Worm (Caenorhabditis elegans) whole organism, L1 larva: ENCODE data around the gene vps-32.1.

Experiments used
- C16A3.4 ChIP-seq: fragments of 150-350 bp; optimal IDR thresholded peaks from 2 replicates; lab custom pipeline; 2014; ENCODE audit warnings: missing biosample characterization, missing genetic modification characterization
- C34B4.2 ChIP-seq: sonication (generic microtip); optimal IDR thresholded peaks from 2 replicates; lab custom pipeline; 2017; ENCODE audit warnings: mild to moderate bottlenecking, missing genetic modification characterization, missing compliant biosample characterization
- aha-1 ChIP-seq: fragments of 150-350 bp; optimal IDR thresholded peaks from 2 replicates; lab custom pipeline; 2014; ENCODE audit warnings: missing biosample characterization, missing genetic modification characterization
- aly-2 ChIP-seq: fragments of 150-350 bp; optimal IDR thresholded peaks from 2 replicates; lab custom pipeline; 2014; ENCODE audit warnings: missing biosample characterization, missing genetic modification characterization
- ama-1 ChIP-seq: fragments of 150-350 bp; optimal IDR thresholded peaks from 2 replicates; lab custom pipeline; 2014
- blmp-1 ChIP-seq: fragments of 150-350 bp; optimal IDR thresholded peaks from 2 replicates; lab custom pipeline; 2014; ENCODE audit warnings: missing biosample characterization, missing genetic modification characterization
- ceh-90 ChIP-seq: sonication (generic microtip); optimal IDR thresholded peaks from 2 replicates; lab custom pipeline; 2016; ENCODE audit warnings: missing genetic modification characterization, missing compliant biosample characterization
- ces-1 ChIP-seq: fragments of 150-350 bp; optimal IDR thresholded peaks from 2 replicates; lab custom pipeline; 2014; ENCODE audit warnings: missing biosample characterization, missing genetic modification reagents, missing genetic modification characterization
- efl-1 ChIP-seq, 4 experiments: fragments of 150-350 bp; optimal IDR thresholded peaks in 3 of 4; peaks in 1 of 4; 1 replicate in 1 of 4; 2 replicates in 3 of 4; lab custom pipeline; 2014; ENCODE audit warnings: missing biosample characterization in 2 of 4, missing genetic modification characterization in 2 of 4, missing genetic modification reagents in 2 of 4
- efl-3 ChIP-seq: fragments of 200-800 bp; sonication (Bioruptor generic); optimal IDR thresholded peaks from 2 replicates; lab custom pipeline; 2018; ENCODE audit warnings: mild to moderate bottlenecking, missing genetic modification characterization, missing compliant biosample characterization
- elt-2 ChIP-seq: sonication (generic microtip); optimal IDR thresholded peaks from 2 replicates; lab custom pipeline; 2016; ENCODE audit warnings: missing genetic modification characterization, mild to moderate bottlenecking, inconsistent platforms, missing compliant biosample characterization, missing genetic modification reagents
- elt-3 ChIP-seq, 6 experiments: fragments of 150-350 bp in 1 of 6; sonication (generic microtip); optimal IDR thresholded peaks; 2 replicates each; lab custom pipeline; 2017 to 2018; ENCODE audit warnings: missing biosample characterization in 6 of 6, missing genetic modification characterization in 6 of 6, inconsistent platforms in 1 of 6
- ets-5 ChIP-seq: fragments of 200-800 bp; sonication (Bioruptor generic); IDR thresholded peaks from 2 replicates; pipeline ENCODE4 v1.3.6; 2022; ENCODE audit warnings: missing genetic modification characterization, missing compliant biosample characterization
- hlh-17 ChIP-seq: fragments of 200-800 bp; sonication (Bioruptor generic); optimal IDR thresholded peaks from 2 replicates; lab custom pipeline; 2018; ENCODE audit warnings: missing genetic modification characterization, mild to moderate bottlenecking, missing compliant biosample characterization, moderate library complexity, borderline replicate concordance
- hpl-2 ChIP-seq: fragments of 150-350 bp; optimal IDR thresholded peaks from 2 replicates; lab custom pipeline; 2014; ENCODE audit warnings: missing biosample characterization, missing genetic modification reagents, missing genetic modification characterization
- irx-1 ChIP-seq: sonication (generic microtip); optimal IDR thresholded peaks from 2 replicates; lab custom pipeline; 2016; ENCODE audit warnings: missing genetic modification characterization, missing compliant biosample characterization
- isw-1 ChIP-seq: fragments of 200-800 bp; sonication (Bioruptor generic); IDR thresholded peaks from 2 replicates; pipeline ENCODE4 v1.3.6; 2022; ENCODE audit warnings: missing genetic modification characterization, missing compliant biosample characterization
- lin-14 ChIP-seq: fragments of 200-800 bp; sonication (Bioruptor generic); optimal IDR thresholded peaks from 2 replicates; lab custom pipeline; 2018; ENCODE audit warnings: mild to moderate bottlenecking, missing genetic modification characterization, moderate library complexity, missing compliant biosample characterization
- lin-15B ChIP-seq: fragments of 150-350 bp; sonication (generic microtip); optimal IDR thresholded peaks from 3 replicates; lab custom pipeline; 2014; ENCODE audit warnings: missing biosample characterization, missing genetic modification characterization
- lin-35 ChIP-seq, 2 experiments: fragments of 150-350 bp; optimal IDR thresholded peaks; 2 replicates each; lab custom pipeline; 2014; ENCODE audit warnings: missing biosample characterization in 2 of 2, missing genetic modification characterization in 2 of 2, missing genetic modification reagents in 2 of 2
- lin-39 ChIP-seq: fragments of 150-350 bp; optimal IDR thresholded peaks from 2 replicates; lab custom pipeline; 2014; ENCODE audit warnings: missing biosample characterization, missing genetic modification reagents, missing genetic modification characterization
- lir-3 ChIP-seq: sonication (generic microtip); optimal IDR thresholded peaks from 2 replicates; lab custom pipeline; 2016; ENCODE audit warnings: mild to moderate bottlenecking, missing genetic modification characterization, moderate library complexity, missing compliant biosample characterization; ENCODE audit not compliant: poor library complexity
- lsy-2 ChIP-seq, 2 experiments: fragments of 150-350 bp; optimal IDR thresholded peaks; 2 replicates each; lab custom pipeline; 2014; ENCODE audit warnings: missing biosample characterization in 2 of 2, missing genetic modification characterization in 2 of 2
- mdl-1 ChIP-seq, 2 experiments: fragments of 150-350 bp; optimal IDR thresholded peaks; 2 replicates each; lab custom pipeline; 2014 to 2017; ENCODE audit warnings: missing biosample characterization in 2 of 2, missing genetic modification characterization in 2 of 2, inconsistent platforms in 1 of 2
- mep-1 ChIP-seq: fragments of 150-350 bp; optimal IDR thresholded peaks from 2 replicates; lab custom pipeline; 2014; ENCODE audit warnings: missing biosample characterization, missing genetic modification characterization
- nhr-19 ChIP-seq: fragments of 200-800 bp; sonication (Bioruptor generic); conservative IDR thresholded peaks from 2 replicates; pipeline ENCODE4 v1.3.6; 2022; ENCODE audit warnings: missing genetic modification characterization, missing compliant biosample characterization
- nhr-47 ChIP-seq: sonication (generic microtip); optimal IDR thresholded peaks from 2 replicates; lab custom pipeline; 2016; ENCODE audit warnings: mild to moderate bottlenecking, missing genetic modification characterization, moderate library complexity, missing compliant biosample characterization
- nhr-85 ChIP-seq: sonication (generic microtip); peaks from one replicate; lab custom pipeline; 2016; ENCODE audit warnings: missing genetic modification characterization, inconsistent platforms, missing compliant biosample characterization
- pag-3 ChIP-seq: sonication (generic microtip); optimal IDR thresholded peaks from 2 replicates; lab custom pipeline; 2017; ENCODE audit warnings: missing genetic modification characterization, mild to moderate bottlenecking, missing compliant biosample characterization, antibody characterized with exemption, borderline replicate concordance; ENCODE audit not compliant: insufficient read depth
- rnt-1 ChIP-seq: sonication (generic microtip); optimal IDR thresholded peaks from 2 replicates; lab custom pipeline; 2016; ENCODE audit warnings: mild to moderate bottlenecking, missing genetic modification characterization, moderate library complexity, missing compliant biosample characterization
- skn-1 ChIP-seq: fragments of 150-350 bp; optimal IDR thresholded peaks from 2 replicates; lab custom pipeline; 2014; ENCODE audit warnings: missing biosample characterization, missing genetic modification characterization
- snu-23 ChIP-seq: sonication (generic microtip); optimal IDR thresholded peaks from 2 replicates; lab custom pipeline; 2016; ENCODE audit warnings: missing genetic modification characterization, missing compliant biosample characterization
- sptf-1 ChIP-seq: fragments of 150-350 bp; optimal IDR thresholded peaks from 2 replicates; lab custom pipeline; 2014; ENCODE audit warnings: missing biosample characterization, missing genetic modification characterization
- tbx-2 ChIP-seq: sonication (generic microtip); optimal IDR thresholded peaks from 2 replicates; lab custom pipeline; 2016; ENCODE audit warnings: missing genetic modification characterization, missing compliant biosample characterization
- unc-130 ChIP-seq: fragments of 150-350 bp; optimal IDR thresholded peaks from 2 replicates; lab custom pipeline; 2017; ENCODE audit warnings: missing biosample characterization, missing genetic modification characterization, inconsistent platforms
- unc-30 ChIP-seq: sonication (generic microtip); optimal IDR thresholded peaks from 2 replicates; lab custom pipeline; 2017; ENCODE audit warnings: missing biosample characterization, missing genetic modification characterization
- unc-62 ChIP-seq: fragments of 150-350 bp; optimal IDR thresholded peaks from 2 replicates; lab custom pipeline; 2014; ENCODE audit warnings: missing biosample characterization, missing genetic modification reagents, missing genetic modification characterization
- unc-86 ChIP-seq: sonication (generic microtip); optimal IDR thresholded peaks from 2 replicates; lab custom pipeline; 2016; ENCODE audit warnings: missing genetic modification characterization, missing compliant biosample characterization
- unc-98 ChIP-seq: fragments of 200-800 bp; sonication (Bioruptor generic); IDR thresholded peaks from 2 replicates; pipeline ENCODE4 v1.3.6; 2022; ENCODE audit warnings: missing genetic modification characterization, missing compliant biosample characterization
- ztf-4 ChIP-seq: fragments of 150-350 bp; optimal IDR thresholded peaks from 2 replicates; lab custom pipeline; 2014; ENCODE audit warnings: missing biosample characterization, missing genetic modification characterization

Gene vps-32.1

ce11 chrII:6560291-6560690 lies 29.2 kb upstream of the vps-32.1 start:
- TF ChIP-seq lin-14, result no peak
- no peak for TF ChIP-seq unc-86 (tag; lab: Kevin White, UChicago)
- TF ChIP-seq nhr-47 (tag; lab: Kevin White, UChicago), result no peak
- no peak for TF ChIP-seq efl-1 (optimal IDR thresholded peaks at IDR 0.05; lab: Kevin White, UChicago)
- no peak for TF ChIP-seq efl-1 (GFP tag; optimal IDR thresholded peaks at IDR 0.05 in 1 of 2; lab: Kevin White, UChicago)
- no peak for TF ChIP-seq nhr-19 (GFP tag; lab: Robert Waterston, UW)
- TF ChIP-seq lin-39 (tag; lab: Kevin White, UChicago), result no peak
- TF ChIP-seq lir-3, result no peak
- no peak for TF ChIP-seq lin-35 (GFP tag; optimal IDR thresholded peaks at IDR 0.05; lab: Kevin White, UChicago)
- no peak for TF ChIP-seq irx-1 (tag; lab: Kevin White, UChicago)
- TF ChIP-seq ztf-4 (tag; lab: Kevin White, UChicago), result no peak
- TF ChIP-seq ces-1, result no peak
- TF ChIP-seq unc-130 (tag; lab: Kevin White, UChicago), result no peak
- no peak for TF ChIP-seq lin-15B (tag; lab: Kevin White, UChicago)
- TF ChIP-seq mep-1 (tag; lab: Kevin White, UChicago), result no peak
- no peak for TF ChIP-seq aha-1
- TF ChIP-seq hlh-17 (GFP tag; lab: Kevin White, UChicago), result no peak
- TF ChIP-seq unc-62 (GFP tag; lab: Kevin White, UChicago), result no peak
- TF ChIP-seq ets-5 (GFP tag; lab: Robert Waterston, UW), result no peak
- TF ChIP-seq unc-98 (GFP tag; lab: Robert Waterston, UW), result no peak
- TF ChIP-seq, all 84 proteins: peak for 0

DNA sequence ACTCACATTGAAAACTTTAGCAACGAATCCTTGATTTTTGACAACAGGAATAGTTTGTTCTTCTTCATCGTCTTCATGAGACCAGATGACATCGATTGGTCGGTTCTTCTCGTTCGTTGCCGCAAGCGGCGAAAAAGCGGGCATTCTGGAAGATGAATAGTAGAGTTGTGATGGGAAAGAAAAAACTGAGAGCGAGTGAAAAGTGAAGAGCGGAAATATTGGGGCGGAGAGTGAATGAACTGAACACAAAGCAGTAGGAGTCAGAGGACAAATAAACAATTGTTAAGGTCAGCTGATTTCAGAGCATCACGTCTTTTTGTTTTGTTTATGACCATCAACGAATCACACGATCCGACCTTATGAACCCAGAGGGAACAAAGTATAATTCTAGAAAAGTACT lies 28.2 kb upstream of the vps-32.1 start, which contains the start of gene F18C5.10:
TSS of gene F18C5.10 (minus strand) at position 145 of the 400 bp plus-strand sequence.
- peak; percentile 11 for TF ChIP-seq snu-23 (GFP tag; lab: Kevin White, UChicago)
- TF ChIP-seq ceh-90 (tag; lab: Kevin White, UChicago), result no peak
- TF ChIP-seq nhr-19 (GFP tag; lab: Robert Waterston, UW), result peak; percentile 36
- TF ChIP-seq sptf-1, result no peak
- TF ChIP-seq ama-1 (lab: Kevin White, UChicago), result peak; percentile 14
- TF ChIP-seq lin-35 (GFP tag; optimal IDR thresholded peaks at IDR 0.05; lab: Kevin White, UChicago), result peak in 1 of 2 experiments; percentile 44
- TF ChIP-seq lsy-2 (tag; optimal IDR thresholded peaks at IDR 0.05; lab: Kevin White, UChicago), result peak in 1 of 2 experiments; percentile 26
- peak; percentile 20 for TF ChIP-seq C16A3.4 (tag; lab: Kevin White, UChicago)
- no peak for TF ChIP-seq isw-1 (GFP tag; lab: Robert Waterston, UW)
- peak in 1 of 2 experiments; percentile 1 for TF ChIP-seq mdl-1 (tag; optimal IDR thresholded peaks at IDR 0.05; lab: Kevin White, UChicago)
- no peak for TF ChIP-seq lin-39 (tag; lab: Kevin White, UChicago)
- TF ChIP-seq aly-2 (tag; lab: Kevin White, UChicago), result no peak
- TF ChIP-seq ces-1, result no peak
- peak; percentile 16 for TF ChIP-seq rnt-1 (tag; lab: Kevin White, UChicago)

- peak; percentile 65 for TF ChIP-seq blmp-1
- TF ChIP-seq elt-2 (tag; lab: Kevin White, UChicago), result no peak
- TF ChIP-seq unc-86 (tag; lab: Kevin White, UChicago), result no peak
- no peak for TF ChIP-seq efl-3
- no peak for TF ChIP-seq pag-3 (tag; lab: Kevin White, UChicago)
- peak in 1 of 6 experiments; percentile 6 for TF ChIP-seq elt-3 (tag; optimal IDR thresholded peaks at IDR 0.05; lab: Kevin White, UChicago)
- TF ChIP-seq lin-14, result peak; percentile 65
- TF ChIP-seq ceh-90 (tag; lab: Kevin White, UChicago), result no peak
- TF ChIP-seq ama-1 (lab: Kevin White, UChicago), result peak; percentile 51
- TF ChIP-seq nhr-47 (tag; lab: Kevin White, UChicago), result no peak
- no peak for TF ChIP-seq hpl-2
- no peak for TF ChIP-seq snu-23 (GFP tag; lab: Kevin White, UChicago)
- TF ChIP-seq C34B4.2, result no peak
- TF ChIP-seq unc-30 (tag; lab: Kevin White, UChicago), result no peak
- TF ChIP-seq nhr-19 (GFP tag; lab: Robert Waterston, UW), result no peak
- no peak for TF ChIP-seq unc-62 (GFP tag; lab: Kevin White, UChicago)
- no peak for TF ChIP-seq tbx-2 (tag; lab: Kevin White, UChicago)
- peak; percentile 0 for TF ChIP-seq skn-1 (tag; lab: Kevin White, UChicago)
- peak; percentile 57 for TF ChIP-seq nhr-85 (tag; lab: Kevin White, UChicago)
These were observed 27.2 kb upstream of the vps-32.1 start for ce11 chrII:6562203-6562867.
